Worm (Caenorhabditis elegans) whole organism, mixed stage, embryonic: ENCODE results near the gene K07H8.8.

Source experiments
- M03D4.4 ChIP-seq: sonication (generic microtip); optimal IDR thresholded peaks from 2 replicates; lab custom pipeline; 2017; ENCODE audit warnings: mild to moderate bottlenecking, missing genetic modification characterization, missing compliant biosample characterization
- bed-3 ChIP-seq: fragments of 200-800 bp; sonication (Bioruptor generic); optimal IDR thresholded peaks from 3 replicates; lab custom pipeline; 2018; ENCODE audit warnings: mild to moderate bottlenecking, missing genetic modification characterization, moderate library complexity, missing compliant biosample characterization
- blmp-1 ChIP-seq: fragments of 150-350 bp; optimal IDR thresholded peaks from 2 replicates; lab custom pipeline; 2014; ENCODE audit warnings: missing biosample characterization, missing genetic modification characterization
- ceh-39 ChIP-seq: fragments of 150-350 bp; optimal IDR thresholded peaks from 2 replicates; lab custom pipeline; 2014; ENCODE audit warnings: missing biosample characterization, missing genetic modification characterization
- ceh-83 ChIP-seq: fragments of 200-800 bp; sonication (Bioruptor generic); optimal IDR thresholded peaks from 2 replicates; lab custom pipeline; 2018; ENCODE audit warnings: mild to moderate bottlenecking, missing genetic modification characterization, missing compliant biosample characterization
- drap-1 ChIP-seq: fragments of 200-800 bp; sonication (Bioruptor generic); optimal IDR thresholded peaks from 3 replicates; lab custom pipeline; 2018; ENCODE audit warnings: mild to moderate bottlenecking, missing genetic modification characterization, missing compliant biosample characterization
- elt-1 ChIP-seq: sonication (generic microtip); optimal IDR thresholded peaks from 2 replicates; lab custom pipeline; 2017; ENCODE audit warnings: missing genetic modification characterization, mild to moderate bottlenecking, missing compliant biosample characterization, antibody characterized with exemption, moderate library complexity, borderline replicate concordance; ENCODE audit not compliant: insufficient read depth
- elt-3 ChIP-seq: fragments of 150-350 bp; optimal IDR thresholded peaks from 2 replicates; lab custom pipeline; 2014; ENCODE audit warnings: missing biosample characterization, missing genetic modification characterization
- flh-1 ChIP-seq: fragments of 200-800 bp; sonication (Bioruptor generic); optimal IDR thresholded peaks from 2 replicates; lab custom pipeline; 2018; ENCODE audit warnings: mild to moderate bottlenecking, missing genetic modification characterization, moderate library complexity, missing compliant biosample characterization
- ham-2 ChIP-seq: fragments of 200-800 bp; sonication (Bioruptor generic); optimal IDR thresholded peaks from 2 replicates; lab custom pipeline; 2018; ENCODE audit warnings: mild to moderate bottlenecking, missing genetic modification characterization, missing compliant biosample characterization
- lin-13 ChIP-seq: fragments of 150-350 bp; optimal IDR thresholded peaks from 2 replicates; lab custom pipeline; 2014; ENCODE audit warnings: missing biosample characterization, missing genetic modification characterization
- lin-32 ChIP-seq: fragments of 200-800 bp; sonication (Bioruptor generic); optimal IDR thresholded peaks from 2 replicates; lab custom pipeline; 2018; ENCODE audit warnings: mild to moderate bottlenecking, missing genetic modification characterization, missing compliant biosample characterization
- lsy-2 ChIP-seq: fragments of 150-350 bp; optimal IDR thresholded peaks from 2 replicates; lab custom pipeline; 2014; ENCODE audit warnings: missing biosample characterization, missing genetic modification characterization
- mab-5 ChIP-seq: fragments of 150-350 bp; optimal IDR thresholded peaks from 2 replicates; lab custom pipeline; 2014; ENCODE audit warnings: missing biosample characterization, missing genetic modification characterization
- mep-1 ChIP-seq: fragments of 150-350 bp; optimal IDR thresholded peaks from 2 replicates; lab custom pipeline; 2017; ENCODE audit warnings: missing biosample characterization, missing genetic modification reagents, missing genetic modification characterization, inconsistent platforms
- mls-2 ChIP-seq: sonication (generic microtip); optimal IDR thresholded peaks from 2 replicates; lab custom pipeline; 2016; ENCODE audit warnings: mild to moderate bottlenecking, missing genetic modification characterization, moderate library complexity, missing compliant biosample characterization
- nhr-12 ChIP-seq: fragments of 150-350 bp; optimal IDR thresholded peaks from 2 replicates; lab custom pipeline; 2014; ENCODE audit warnings: missing biosample characterization, missing genetic modification characterization
- nhr-2 ChIP-seq: fragments of 150-350 bp; optimal IDR thresholded peaks from 2 replicates; lab custom pipeline; 2014; ENCODE audit warnings: missing biosample characterization, missing genetic modification characterization
- nhr-237 ChIP-seq: fragments of 150-350 bp; optimal IDR thresholded peaks from 2 replicates; lab custom pipeline; 2014; ENCODE audit warnings: missing biosample characterization, missing genetic modification characterization
- nhr-28 ChIP-seq: fragments of 150-350 bp; optimal IDR thresholded peaks from 2 replicates; lab custom pipeline; 2014; ENCODE audit warnings: missing biosample characterization, missing genetic modification characterization
- nhr-76 ChIP-seq: sonication (generic microtip); optimal IDR thresholded peaks from 2 replicates; lab custom pipeline; 2017; ENCODE audit warnings: missing biosample characterization, missing genetic modification characterization
- pha-4 ChIP-seq: fragments of 150-350 bp; optimal IDR thresholded peaks from 2 replicates; lab custom pipeline; 2018; ENCODE audit warnings: missing biosample characterization, missing genetic modification reagents, missing genetic modification characterization
- sem-2 ChIP-seq: fragments of 200-800 bp; sonication (Bioruptor generic); optimal IDR thresholded peaks from 2 replicates; lab custom pipeline; 2018; ENCODE audit warnings: mild to moderate bottlenecking, missing genetic modification characterization, missing compliant biosample characterization
- snpc-4 ChIP-seq: fragments of 150-350 bp; optimal IDR thresholded peaks from 2 replicates; lab custom pipeline; 2014; ENCODE audit warnings: missing biosample characterization, missing genetic modification characterization
- sptf-1 ChIP-seq: sonication (generic microtip); optimal IDR thresholded peaks from 2 replicates; lab custom pipeline; 2017; ENCODE audit warnings: mild to moderate bottlenecking, missing genetic modification characterization, moderate library complexity, missing compliant biosample characterization
- unc-120 ChIP-seq: sonication (generic microtip); optimal IDR thresholded peaks from 2 replicates; lab custom pipeline; 2017; ENCODE audit warnings: missing genetic modification characterization, missing compliant biosample characterization; ENCODE audit not compliant: poor library complexity, severe bottlenecking
- unc-39 ChIP-seq: fragments of 150-350 bp; optimal IDR thresholded peaks from 2 replicates; lab custom pipeline; 2014; ENCODE audit warnings: missing biosample characterization, missing genetic modification characterization
- unc-62 ChIP-seq: fragments of 150-350 bp; optimal IDR thresholded peaks from 2 replicates; lab custom pipeline; 2014; ENCODE audit warnings: missing biosample characterization, missing genetic modification reagents, missing genetic modification characterization
- zip-8 ChIP-seq: fragments of 150-350 bp; optimal IDR thresholded peaks from 2 replicates; lab custom pipeline; 2014; ENCODE audit warnings: missing biosample characterization, missing genetic modification characterization
- ztf-11 ChIP-seq: fragments of 150-350 bp; optimal IDR thresholded peaks from 2 replicates; lab custom pipeline; 2014; ENCODE audit warnings: missing biosample characterization, missing genetic modification characterization

Gene K07H8.8

ce11 chrIV:8303668-8304067 is 35.5 kb upstream of the K07H8.8 start, which contains the start of gene vha-5:
TSS of gene vha-5 (plus strand) at chrIV:8303968.
- TF ChIP-seq flh-1 (GFP tag; lab: Kevin White, UChicago) (no peak), zip-8 (no peak), snpc-4 (no peak), elt-3 (no peak), nhr-12 (no peak)
- TF ChIP-seq, all 35 proteins: peak for 0

- TF ChIP-seq elt-1 (tag; lab: Kevin White, UChicago): no peak
- TF ChIP-seq blmp-1: peak; percentile 61
These were observed 34.5 kb upstream of the K07H8.8 start for ce11 chrIV:8302648-8303161.

ce11 chrIV:8301925-8302324 is 33.7 kb upstream of the K07H8.8 start:
- TF ChIP-seq nhr-237 (tag; lab: Kevin White, UChicago) (peak; percentile 7), nhr-28 (tag; lab: Kevin White, UChicago) (no peak)

ce11 chrIV:8300468-8300867 is 32.3 kb upstream of the K07H8.8 start, which contains the start of gene F35H10.5:
TSS of gene F35H10.5 (plus strand) at chrIV:8300768.
- TF ChIP-seq unc-120 (tag; lab: Kevin White, UChicago): no peak
- TF ChIP-seq nhr-2 (tag; lab: Kevin White, UChicago): no peak
- no peak for TF ChIP-seq unc-39 (tag; lab: Kevin White, UChicago)
- TF ChIP-seq pha-4: no peak
- no peak for TF ChIP-seq unc-62 (GFP tag; lab: Kevin White, UChicago)
- no peak for TF ChIP-seq mep-1
- no peak for TF ChIP-seq ztf-11
- TF ChIP-seq sptf-1 (tag; lab: Kevin White, UChicago): no peak
- TF ChIP-seq elt-3: no peak
- TF ChIP-seq zip-8: no peak
- TF ChIP-seq ceh-83: no peak
- TF ChIP-seq elt-1 (tag; lab: Kevin White, UChicago): no peak
- no peak for TF ChIP-seq nhr-28 (tag; lab: Kevin White, UChicago)
- TF ChIP-seq, all 35 proteins: peak for 0

- TF ChIP-seq unc-39 (tag; lab: Kevin White, UChicago) (no peak), elt-1 (tag; lab: Kevin White, UChicago) (no peak), blmp-1 (no peak), M03D4.4 (tag; lab: Kevin White, UChicago) (no peak), lsy-2 (tag; lab: Kevin White, UChicago) (no peak), ceh-83 (no peak), ztf-11 (no peak), drap-1 (GFP tag; lab: Kevin White, UChicago) (no peak), bed-3 (no peak), nhr-76 (tag; lab: Kevin White, UChicago) (no peak), pha-4 (no peak), nhr-2 (tag; lab: Kevin White, UChicago) (no peak), mab-5 (tag; lab: Kevin White, UChicago) (no peak), sem-2 (GFP tag; lab: Kevin White, UChicago) (no peak), ham-2 (GFP tag; lab: Kevin White, UChicago) (no peak), mls-2 (tag; lab: Kevin White, UChicago) (no peak), nhr-12 (no peak), lin-32 (no peak)
These were observed 31.4 kb upstream of the K07H8.8 start, which contains the start of gene F35H10.6 for ce11 chrIV:8299636-8300035. TSS of gene F35H10.6 (plus strand) at chrIV:8299936.

- TF ChIP-seq ham-2 (GFP tag; lab: Kevin White, UChicago) (no peak), lin-13 (tag; lab: Kevin White, UChicago) (no peak), ceh-83 (no peak), flh-1 (GFP tag; lab: Kevin White, UChicago) (no peak), nhr-2 (tag; lab: Kevin White, UChicago) (no peak), nhr-237 (tag; lab: Kevin White, UChicago) (no peak), ceh-39 (no peak), bed-3 (no peak), mls-2 (tag; lab: Kevin White, UChicago) (no peak)
- TF ChIP-seq, all 35 proteins: peak for 0
These were observed 29.0 kb upstream of the K07H8.8 start, which contains the start of gene nprl-3 for ce11 chrIV:8297192-8297591. TSS of gene nprl-3 (plus strand) at chrIV:8297492.
